Fruit fly (Drosophila melanogaster) whole organism, embryonic: ENCODE measurements around the gene Irbp18.

Experiments
- Adf1 ChIP-seq: fragments of 200-800 bp; sonication (Bioruptor generic); IDR thresholded peaks from 2 replicates; pipeline ENCODE4 v1.3.6; 2022; ENCODE audit warnings: missing biosample characterization, missing genetic modification characterization
- CG10274 ChIP-seq: fragments of 200-800 bp; sonication (Bioruptor generic); optimal IDR thresholded peaks from 3 replicates; lab custom pipeline; 2017; ENCODE audit warnings: missing biosample characterization, mild to moderate bottlenecking, missing genetic modification characterization
- CG10321 ChIP-seq: fragments of 200-800 bp; sonication (Bioruptor generic); IDR thresholded peaks from 2 replicates; pipeline ENCODE4 v1.3.6; 2022; ENCODE audit warnings: missing biosample characterization, missing genetic modification characterization
- CG10654 ChIP-seq: fragments of 200-800 bp; sonication (Bioruptor generic); optimal IDR thresholded peaks from 2 replicates; lab custom pipeline; 2016; ENCODE audit warnings: missing biosample characterization, missing genetic modification characterization
- CG10979 ChIP-seq: fragments of 200-800 bp; sonication (Bioruptor generic); optimal IDR thresholded peaks from 2 replicates; lab custom pipeline; 2018; ENCODE audit warnings: missing biosample characterization, mild to moderate bottlenecking, missing genetic modification characterization, moderate library complexity
- CG12071 ChIP-seq: fragments of 200-800 bp; sonication (Bioruptor generic); optimal IDR thresholded peaks from 3 replicates; lab custom pipeline; 2018; ENCODE audit warnings: missing biosample characterization, mild to moderate bottlenecking, missing genetic modification characterization
- CG14441 ChIP-seq: fragments of 200-800 bp; sonication (Bioruptor generic); IDR thresholded peaks from 2 replicates; pipeline ENCODE4 v1.3.6; 2022; ENCODE audit warnings: missing biosample characterization, missing genetic modification characterization
- CG1602 ChIP-seq: fragments of 200-800 bp; sonication (Bioruptor generic); optimal IDR thresholded peaks from 3 replicates; lab custom pipeline; 2016; ENCODE audit warnings: missing biosample characterization, missing genetic modification characterization
- CG17385 ChIP-seq: fragments of 200-800 bp; sonication (Bioruptor generic); optimal IDR thresholded peaks from 3 replicates; lab custom pipeline; 2018; ENCODE audit warnings: missing biosample characterization, mild to moderate bottlenecking, missing genetic modification characterization
- CG3726 ChIP-seq: fragments of 200-800 bp; sonication (Bioruptor generic); IDR thresholded peaks from 3 replicates; pipeline ENCODE4, ENCODE4 v1.3.6; 2022; ENCODE audit warnings: missing biosample characterization, missing genetic modification characterization
- CG43689 ChIP-seq: fragments of 200-800 bp; sonication (Bioruptor generic); IDR thresholded peaks from 2 replicates; pipeline ENCODE4 v1.3.6; 2022; ENCODE audit warnings: missing biosample characterization, missing genetic modification characterization
- CG6175 ChIP-seq: fragments of 200-800 bp; sonication (Bioruptor generic); IDR thresholded peaks from 3 replicates; pipeline ENCODE4 v1.3.6; 2022; ENCODE audit warnings: missing biosample characterization, missing genetic modification characterization
- CG6254 ChIP-seq: fragments of 200-800 bp; sonication (Bioruptor generic); optimal IDR thresholded peaks from 3 replicates; lab custom pipeline; 2017; ENCODE audit warnings: mild to moderate bottlenecking, missing biosample characterization, missing genetic modification reagents, missing genetic modification characterization
- CG6272 ChIP-seq: fragments of 200-800 bp; sonication (Bioruptor generic); IDR thresholded peaks from 2 replicates; pipeline ENCODE4 v1.3.6; 2022; ENCODE audit warnings: missing biosample characterization, missing genetic modification characterization
- CG6683 ChIP-seq: fragments of 200-800 bp; sonication (Bioruptor generic); optimal IDR thresholded peaks from 2 replicates; lab custom pipeline; 2017; ENCODE audit warnings: missing biosample characterization, mild to moderate bottlenecking, missing genetic modification characterization, missing genetic modification reagents
- CG7271 ChIP-seq: fragments of 200-800 bp; sonication (Bioruptor generic); optimal IDR thresholded peaks from 2 replicates; lab custom pipeline; 2018; ENCODE audit warnings: missing biosample characterization, mild to moderate bottlenecking, missing genetic modification characterization, moderate library complexity
- CG7556 ChIP-seq: fragments of 200-800 bp; sonication (Bioruptor generic); optimal IDR thresholded peaks from 2 replicates; lab custom pipeline; 2017; ENCODE audit warnings: missing biosample characterization, mild to moderate bottlenecking, missing genetic modification characterization
- CG9609 ChIP-seq: fragments of 200-800 bp; sonication (Bioruptor generic); optimal IDR thresholded peaks from 3 replicates; lab custom pipeline; 2016; ENCODE audit warnings: missing biosample characterization, missing genetic modification characterization
- CG9932 ChIP-seq: fragments of 200-800 bp; sonication (Bioruptor generic); IDR thresholded peaks from 2 replicates; pipeline ENCODE4 v1.3.6; 2022; ENCODE audit warnings: missing biosample characterization, missing genetic modification characterization
- D19A ChIP-seq: fragments of 200-800 bp; optimal IDR thresholded peaks from 3 replicates; lab custom pipeline; 2019; ENCODE audit warnings: missing biosample characterization, mild to moderate bottlenecking, missing genetic modification characterization, moderate library complexity
- Hr51 ChIP-seq, 2 experiments: fragments of 200-800 bp; sonication (Bioruptor generic); optimal IDR thresholded peaks; 2 replicates in 1 of 2; 3 replicates in 1 of 2; lab custom pipeline; 2016 to 2018; ENCODE audit warnings: missing biosample characterization in 2 of 2, missing genetic modification characterization in 2 of 2, mild to moderate bottlenecking in 1 of 2, moderate library complexity in 1 of 2
- Mad ChIP-seq: fragments of 200-800 bp; sonication (Bioruptor generic); optimal IDR thresholded peaks from 2 replicates; lab custom pipeline; 2016; ENCODE audit warnings: missing biosample characterization, missing genetic modification characterization
- Ssrp ChIP-seq: fragments of 200-800 bp; sonication (Bioruptor generic); optimal IDR thresholded peaks from 2 replicates; lab custom pipeline; 2018; ENCODE audit warnings: missing biosample characterization, mild to moderate bottlenecking, missing genetic modification characterization, moderate library complexity
- TFAM ChIP-seq: fragments of 200-800 bp; sonication (Bioruptor generic); optimal IDR thresholded peaks from 2 replicates; lab custom pipeline; 2017; ENCODE audit warnings: missing biosample characterization, missing genetic modification characterization, inconsistent platforms
- aop ChIP-seq: fragments of 200-800 bp; sonication (Bioruptor generic); IDR thresholded peaks from 2 replicates; pipeline ENCODE4 v1.3.6; 2022; ENCODE audit warnings: missing biosample characterization, missing genetic modification characterization
- bab2 ChIP-seq: fragments of 200-800 bp; sonication (Bioruptor generic); optimal IDR thresholded peaks from 2 replicates; lab custom pipeline; 2016; ENCODE audit warnings: missing biosample characterization, missing genetic modification characterization
- chinmo ChIP-seq: fragments of 200-800 bp; sonication (Bioruptor generic); IDR thresholded peaks from 4 replicates; pipeline ENCODE4 v1.3.6; 2022; ENCODE audit warnings: missing biosample characterization, missing genetic modification characterization; ENCODE audit not compliant: partially characterized antibody
- dimm ChIP-seq: fragments of 200-800 bp; sonication (Bioruptor generic); IDR thresholded peaks from 2 replicates; pipeline ENCODE4 v1.3.6; 2022; ENCODE audit warnings: missing biosample characterization, missing genetic modification characterization
- dm ChIP-seq: fragments of 200-800 bp; sonication (Bioruptor generic); optimal IDR thresholded peaks from 3 replicates; lab custom pipeline; 2016; ENCODE audit warnings: missing biosample characterization, missing genetic modification characterization
- emc ChIP-seq: fragments of 200-800 bp; sonication (Bioruptor generic); optimal IDR thresholded peaks from 2 replicates; lab custom pipeline; 2016; ENCODE audit warnings: missing biosample characterization, missing genetic modification characterization
- ems ChIP-seq: fragments of 200-800 bp; sonication (Bioruptor generic); optimal IDR thresholded peaks from 3 replicates; lab custom pipeline; 2016; ENCODE audit warnings: missing biosample characterization, missing genetic modification characterization
- gro ChIP-seq: fragments of 200-800 bp; sonication (Bioruptor generic); optimal IDR thresholded peaks from 2 replicates; lab custom pipeline; 2016; ENCODE audit warnings: missing biosample characterization, missing genetic modification characterization
- gsb ChIP-seq: fragments of 200-800 bp; sonication (Bioruptor generic); IDR thresholded peaks from 2 replicates; pipeline ENCODE4 v1.3.6; 2022; ENCODE audit warnings: missing biosample characterization, missing genetic modification characterization
- h ChIP-seq: fragments of >200 bp; optimal IDR thresholded peaks from 2 replicates; lab custom pipeline; 2017
- hb ChIP-seq: fragments of 200-800 bp; sonication (Bioruptor generic); IDR thresholded peaks from 3 replicates; pipeline ENCODE4 v1.3.6; 2022; ENCODE audit warnings: missing biosample characterization, missing genetic modification characterization; ENCODE audit not compliant: partially characterized antibody
- jing ChIP-seq: fragments of 200-800 bp; sonication (Bioruptor generic); optimal IDR thresholded peaks from 2 replicates; lab custom pipeline; 2018; ENCODE audit warnings: missing biosample characterization, mild to moderate bottlenecking, missing genetic modification characterization
- kah ChIP-seq: fragments of 200-800 bp; sonication (Bioruptor generic); optimal IDR thresholded peaks from 2 replicates; lab custom pipeline; 2018; ENCODE audit warnings: missing biosample characterization, mild to moderate bottlenecking, missing genetic modification characterization
- klu ChIP-seq: fragments of 200-800 bp; sonication (Bioruptor generic); IDR thresholded peaks from 2 replicates; pipeline ENCODE4 v1.3.6; 2022; ENCODE audit warnings: missing biosample characterization, missing genetic modification characterization
- knrl ChIP-seq: fragments of 200-800 bp; sonication (Bioruptor generic); IDR thresholded peaks from 3 replicates; pipeline ENCODE4 v1.3.6; 2022; ENCODE audit warnings: missing biosample characterization, missing genetic modification characterization; ENCODE audit not compliant: partially characterized antibody
- lmd ChIP-seq: fragments of 200-800 bp; sonication (Bioruptor generic); IDR thresholded peaks from 2 replicates; pipeline ENCODE4 v1.3.6; 2022; ENCODE audit warnings: missing biosample characterization, missing genetic modification characterization
- lov ChIP-seq, 2 experiments: fragments of 200-800 bp in 1 of 2; fragments of >200 bp in 1 of 2; sonication (Bioruptor generic) in 1 of 2; IDR thresholded peaks in 1 of 2; optimal IDR thresholded peaks in 1 of 2; 2 replicates in 1 of 2; 3 replicates in 1 of 2; pipeline versions ENCODE4 v1.3.6 to Lab custom; 2017 to 2022; ENCODE audit warnings: missing biosample characterization in 1 of 2, missing genetic modification characterization in 1 of 2
- maf-S ChIP-seq: fragments of 200-800 bp; sonication (Bioruptor generic); optimal IDR thresholded peaks from 2 replicates; lab custom pipeline; 2016; ENCODE audit warnings: missing biosample characterization, missing genetic modification characterization
- nom ChIP-seq: fragments of 200-800 bp; sonication (Bioruptor generic); optimal IDR thresholded peaks from 2 replicates; lab custom pipeline; 2017; ENCODE audit warnings: missing biosample characterization, missing genetic modification characterization, mild to moderate bottlenecking, moderate library complexity, missing genetic modification reagents
- pnt ChIP-seq: fragments of 200-800 bp; sonication (Bioruptor generic); optimal IDR thresholded peaks from 3 replicates; lab custom pipeline; 2016; ENCODE audit warnings: missing biosample characterization, missing genetic modification characterization
- sd ChIP-seq: fragments of 200-800 bp; sonication (Bioruptor generic); optimal IDR thresholded peaks from 3 replicates; lab custom pipeline; 2018; ENCODE audit warnings: missing biosample characterization, mild to moderate bottlenecking, missing genetic modification characterization, moderate library complexity
- sima ChIP-seq: fragments of 200-800 bp; sonication (Bioruptor generic); optimal IDR thresholded peaks from 2 replicates; lab custom pipeline; 2016; ENCODE audit warnings: missing biosample characterization, missing genetic modification characterization
- tll ChIP-seq, 2 experiments: fragments of 200-800 bp in 1 of 2; fragments of >200 bp in 1 of 2; sonication (Bioruptor generic) in 1 of 2; optimal IDR thresholded peaks; 2 replicates each; lab custom pipeline; 2017 to 2019; ENCODE audit warnings: missing biosample characterization in 2 of 2, missing genetic modification characterization in 2 of 2, mild to moderate bottlenecking in 1 of 2, moderate library complexity in 1 of 2
- tx ChIP-seq: fragments of 200-800 bp; sonication (Bioruptor generic); optimal IDR thresholded peaks from 2 replicates; lab custom pipeline; 2016; ENCODE audit warnings: missing biosample characterization, missing genetic modification characterization

Irbp18 gene

DNA sequence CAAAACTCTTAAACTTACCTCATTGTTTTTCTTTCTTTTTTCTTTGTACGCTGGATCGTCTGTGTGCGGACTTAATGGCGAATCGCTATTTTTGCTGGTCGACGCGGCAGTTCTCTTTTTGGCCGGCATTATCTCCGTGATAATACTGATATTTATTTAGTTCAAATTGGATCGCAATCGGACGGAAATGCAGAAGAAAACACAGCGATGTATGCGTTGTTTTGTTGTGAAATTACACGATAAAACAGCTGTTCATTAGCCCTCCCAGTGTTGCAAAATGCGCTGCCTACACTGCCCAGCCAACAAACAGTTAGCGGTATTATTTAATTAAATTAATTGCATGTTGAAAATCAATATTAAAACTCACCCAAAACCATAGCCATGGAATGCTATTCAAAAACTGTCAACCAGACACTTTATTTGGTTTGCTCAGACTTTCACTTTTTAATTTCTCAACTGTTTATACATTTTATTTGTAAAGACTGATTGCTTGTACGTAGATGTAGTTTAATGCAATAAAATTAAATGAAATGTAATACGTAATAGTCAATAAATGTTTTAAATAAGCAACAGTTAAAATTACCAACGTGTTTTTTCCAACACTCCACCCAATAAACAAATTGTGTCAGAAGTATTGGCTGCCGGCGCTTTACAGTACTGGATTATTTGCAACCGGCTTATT, at the start of gene Irbp18, which contains the start of gene APP-BP1 (continued):
- TF ChIP-seq CG7271 (tag; lab: Kevin White, UChicago) (peak; percentile 55), nom (GFP tag; lab: Kevin White, UChicago) (peak; percentile 76), CG6272 (GFP tag; lab: Robert Waterston, UW) (peak; percentile 92), ems (peak; percentile 96), Hr51 (GFP tag; optimal IDR thresholded peaks at IDR 0.05; lab: Kevin White, UChicago) (peak; percentile 95 to 96), dimm (GFP tag; lab: Robert Waterston, UW) (peak; percentile 59; the same call in 1 of the 2 replicates), sd (tag; lab: Kevin White, UChicago) (no peak), CG9932 (GFP tag; lab: Robert Waterston, UW) (peak; percentile 89), chinmo (0 out of 4 replicates have a peak, but pooled peaks have one; percentile 4), gro (GFP tag; lab: Kevin White, UChicago) (peak; percentile 96), Ssrp (peak; percentile 90), gsb (GFP tag; lab: Robert Waterston, UW) (peak; percentile 72), Adf1 (peak; percentile 72), CG3726 (GFP tag; lab: Robert Waterston, UW) (peak; percentile 91; the same call in 2 of the 3 replicates), tx (GFP tag; lab: Kevin White, UChicago) (peak; percentile 92), bab2 (GFP tag; lab: Kevin White, UChicago) (peak; percentile 93), pnt (GFP tag; lab: Kevin White, UChicago) (peak; percentile 89), tll (GFP tag; optimal IDR thresholded peaks at IDR 0.05; lab: Kevin White, UChicago) (peak in 1 of 2 experiments; percentile 37), hb (GFP tag; lab: Robert Waterston, UW) (no peak), CG10321 (GFP tag; lab: Robert Waterston, UW) (peak; percentile 39; the same call in 1 of the 2 replicates), h (lab: Kevin White, UChicago) (no peak), CG14441 (peak; percentile 87), Mad (GFP tag; lab: Kevin White, UChicago) (peak; percentile 96), emc (GFP tag; lab: Kevin White, UChicago) (peak; percentile 85), CG9609 (GFP tag; lab: Kevin White, UChicago) (peak; percentile 94), dm (GFP tag; lab: Kevin White, UChicago) (peak; percentile 86), kah (GFP tag; lab: Kevin White, UChicago) (peak; percentile 68), CG6175 (GFP tag; lab: Robert Waterston, UW) (peak; percentile 61; the same call in 1 of the 3 replicates), CG6683 (GFP tag; lab: Kevin White, UChicago) (peak; percentile 88), CG7556 (GFP tag; lab: Kevin White, UChicago) (peak; percentile 96), jing (GFP tag; lab: Kevin White, UChicago) (peak; percentile 92), CG43689 (GFP tag; lab: Robert Waterston, UW) (peak; percentile 44; the same call in 1 of the 2 replicates), CG17385 (peak; percentile 91), lov (optimal IDR thresholded peaks at IDR 0.05; lab: Kevin White, UChicago) (no peak), lov (GFP tag; IDR thresholded peaks at IDR 0.05; lab: Robert Waterston, UW) (peak; percentile 49; the same call in 1 of the 3 replicates), sima (GFP tag; lab: Kevin White, UChicago) (peak; percentile 41), CG6254 (GFP tag; lab: Kevin White, UChicago) (peak; percentile 84), aop (GFP tag; lab: Robert Waterston, UW) (peak; percentile 53; the same call in 1 of the 2 replicates), TFAM (GFP tag; lab: Kevin White, UChicago) (peak; percentile 62), CG12071 (GFP tag; lab: Kevin White, UChicago) (peak; percentile 83), klu (GFP tag; lab: Robert Waterston, UW) (peak; percentile 80; the same call in 1 of the 2 replicates), CG10654 (GFP tag; lab: Kevin White, UChicago) (peak; percentile 93), D19A (tag; lab: Kevin White, UChicago) (peak; percentile 86), CG10274 (peak; percentile 78), CG10979 (tag; lab: Kevin White, UChicago) (peak; percentile 90), lmd (GFP tag; lab: Robert Waterston, UW) (peak; percentile 86), maf-S (GFP tag; lab: Kevin White, UChicago) (peak; percentile 94), knrl (GFP tag; lab: Robert Waterston, UW) (no peak), CG1602 (GFP tag; lab: Kevin White, UChicago) (peak; percentile 94)
